Fruit fly (Drosophila melanogaster) whole organism, prepupa: ENCODE data around the gene Teh1.

Experiments used
- CG6276 ChIP-seq: fragments of 200-800 bp; sonication (Bioruptor generic); optimal IDR thresholded peaks from 2 replicates; lab custom pipeline; 2017; ENCODE audit warnings: missing biosample characterization, mild to moderate bottlenecking, missing genetic modification characterization
- vri ChIP-seq: fragments of 200-800 bp; sonication (Bioruptor generic); optimal IDR thresholded peaks from 3 replicates; lab custom pipeline; 2016; ENCODE audit warnings: missing biosample characterization, mild to moderate bottlenecking, missing genetic modification characterization

dm6 chr3R:9783240-9783917, 84.5 kb downstream of the Teh1 start:
- TF ChIP-seq vri (GFP tag; lab: Kevin White, UChicago) (peak; percentile 23), CG6276 (GFP tag; lab: Kevin White, UChicago) (no peak)
